Worm (Caenorhabditis elegans) whole organism, L3 larva: Measurements from ENCODE around the gene B0280.17.

Experiments used
- ama-1 ChIP-seq: fragments of 150-350 bp; optimal IDR thresholded peaks from 2 replicates; lab custom pipeline; 2018
- egl-27 ChIP-seq: sonication (generic microtip); optimal IDR thresholded peaks from 4 replicates; lab custom pipeline; 2017; ENCODE audit warnings: missing biosample characterization, missing genetic modification reagents, missing genetic modification characterization
- eor-1 ChIP-seq, 2 experiments: fragments of 150-350 bp; optimal IDR thresholded peaks; 2 replicates each; lab custom pipeline; 2014 to 2018; ENCODE audit warnings: missing biosample characterization in 2 of 2, missing genetic modification characterization in 2 of 2
- fos-1 ChIP-seq: fragments of 150-350 bp; optimal IDR thresholded peaks from 2 replicates; lab custom pipeline; 2014; ENCODE audit warnings: missing biosample characterization, missing genetic modification characterization
- snpc-4 ChIP-seq: fragments of 150-350 bp; optimal IDR thresholded peaks from 2 replicates; lab custom pipeline; 2014; ENCODE audit warnings: missing biosample characterization, missing genetic modification characterization
- unc-39 ChIP-seq: sonication (generic microtip); optimal IDR thresholded peaks from 4 replicates; lab custom pipeline; 2017; ENCODE audit warnings: missing biosample characterization, missing genetic modification characterization

DNA sequence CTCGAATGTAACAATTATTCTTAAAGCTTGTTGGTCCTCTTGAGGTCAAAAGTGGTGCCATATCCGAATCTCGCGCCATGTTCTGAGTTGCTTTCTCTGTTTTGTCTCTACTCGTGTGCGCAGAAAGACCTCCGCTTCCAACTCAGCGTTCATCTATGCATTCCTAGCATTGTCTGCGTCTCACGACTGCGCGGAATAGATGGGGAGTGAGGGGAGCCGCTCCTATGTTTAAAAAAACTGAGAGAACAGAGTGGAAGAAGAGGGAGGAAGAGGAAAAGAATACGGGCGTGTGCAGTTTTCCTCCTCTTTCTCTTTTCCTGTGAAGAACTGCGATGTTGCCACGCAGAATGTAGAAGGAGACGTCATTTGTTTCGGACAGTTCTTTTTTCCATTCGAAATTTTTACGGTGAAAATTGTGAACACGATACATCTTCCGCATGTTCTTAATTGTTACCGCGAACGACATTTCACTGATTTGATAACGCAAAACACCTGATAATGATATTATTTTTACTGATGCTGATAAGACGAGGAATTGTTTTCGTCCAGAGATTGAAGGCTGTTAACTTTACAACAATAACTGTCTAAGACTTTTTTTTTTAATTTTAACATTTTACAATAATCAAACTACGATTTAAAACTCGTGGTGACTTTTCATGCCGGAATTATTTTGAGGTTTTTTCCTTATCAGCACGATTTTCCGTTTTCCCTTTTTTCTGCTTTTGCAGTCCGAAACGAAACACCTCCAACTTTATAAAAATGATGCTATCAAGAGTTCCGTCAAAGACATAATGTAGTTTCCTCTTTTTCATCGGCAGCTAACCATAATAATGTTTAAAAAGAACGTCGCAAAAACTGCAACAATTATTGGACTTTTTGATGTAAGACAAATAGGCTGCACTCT lies 31.0 kb upstream of the B0280.17 start:
- TF ChIP-seq fos-1 (tag; lab: Kevin White, UChicago): no peak
- TF ChIP-seq snpc-4 (tag; lab: Kevin White, UChicago): no peak
- TF ChIP-seq eor-1 (tag; optimal IDR thresholded peaks at IDR 0.05; lab: Kevin White, UChicago): no peak
- no peak for TF ChIP-seq ama-1
- TF ChIP-seq unc-39: no peak
- TF ChIP-seq egl-27 (tag; lab: Kevin White, UChicago): peak; percentile 54
